Worm (Caenorhabditis elegans) whole organism, L4 larva: ENCODE results near the gene F47G3.1.

Experiments used
- D1046.2 ChIP-seq: fragments of 200-800 bp; sonication (Bioruptor generic); IDR thresholded peaks from 2 replicates; pipeline ENCODE4 v1.3.6; 2022; ENCODE audit warnings: missing genetic modification characterization, missing compliant biosample characterization
- F10B5.3 ChIP-seq: sonication (generic microtip); optimal IDR thresholded peaks from 2 replicates; lab custom pipeline; 2016; ENCODE audit warnings: mild to moderate bottlenecking, missing genetic modification characterization, missing compliant biosample characterization
- Y48G9A.11 ChIP-seq: fragments of 200-800 bp; sonication (Bioruptor generic); IDR thresholded peaks from 2 replicates; pipeline ENCODE4 v1.3.6; 2022; ENCODE audit warnings: missing genetic modification reagents, missing genetic modification characterization, missing compliant biosample characterization
- Y5F2A.4 ChIP-seq: fragments of 200-800 bp; sonication (Bioruptor generic); optimal IDR thresholded peaks from 2 replicates; lab custom pipeline; 2018; ENCODE audit warnings: mild to moderate bottlenecking, missing genetic modification characterization, missing compliant biosample characterization
- ZK337.2 ChIP-seq: fragments of 200-800 bp; sonication (Bioruptor generic); IDR thresholded peaks from 2 replicates; pipeline ENCODE4 v1.3.6; 2022; ENCODE audit warnings: missing genetic modification reagents, missing genetic modification characterization, missing compliant biosample characterization
- aly-2 ChIP-seq: sonication (generic microtip); optimal IDR thresholded peaks from 2 replicates; lab custom pipeline; 2018; ENCODE audit warnings: missing biosample characterization, missing genetic modification characterization
- ama-1 ChIP-seq: fragments of 150-350 bp; optimal IDR thresholded peaks from 2 replicates; lab custom pipeline; 2014; ENCODE audit warnings: inconsistent platforms, mixed read lengths
- arid-1 ChIP-seq: fragments of 200-800 bp; sonication (Bioruptor generic); conservative IDR thresholded peaks from 2 replicates; pipeline ENCODE4 v1.3.6; 2022; ENCODE audit warnings: missing genetic modification reagents, missing genetic modification characterization, missing compliant biosample characterization
- ceh-28 ChIP-seq: fragments of 150-350 bp; optimal IDR thresholded peaks from 2 replicates; lab custom pipeline; 2014; ENCODE audit warnings: missing biosample characterization, missing genetic modification reagents, missing genetic modification characterization
- ceh-82 ChIP-seq: sonication (generic microtip); optimal IDR thresholded peaks from 2 replicates; lab custom pipeline; 2017; ENCODE audit warnings: missing biosample characterization, missing genetic modification characterization
- ces-1 ChIP-seq: fragments of 150-350 bp; sonication (generic microtip); optimal IDR thresholded peaks from 4 replicates; lab custom pipeline; 2014; ENCODE audit warnings: missing biosample characterization, missing genetic modification reagents, missing genetic modification characterization
- cey-2 ChIP-seq: sonication (generic microtip); optimal IDR thresholded peaks from 3 replicates; lab custom pipeline; 2017; ENCODE audit warnings: missing genetic modification characterization, mild to moderate bottlenecking, missing compliant biosample characterization, antibody characterized with exemption, borderline replicate concordance; ENCODE audit not compliant: insufficient read depth
- ctbp-1 ChIP-seq: fragments of 200-800 bp; sonication (Bioruptor generic); IDR thresholded peaks from 2 replicates; pipeline ENCODE4 v1.3.6; 2022; ENCODE audit warnings: missing genetic modification reagents, missing genetic modification characterization, missing compliant biosample characterization
- daf-16 ChIP-seq, 3 experiments: sonication (generic microtip); optimal IDR thresholded peaks; 2 replicates each; lab custom pipeline; 2016 to 2017; ENCODE audit warnings: missing genetic modification characterization in 3 of 3, missing genetic modification reagents in 3 of 3, mild to moderate bottlenecking in 2 of 3, missing compliant biosample characterization in 2 of 3, missing biosample characterization in 1 of 3, moderate library complexity in 1 of 3
- daf-8 ChIP-seq: fragments of 200-800 bp; sonication (Bioruptor generic); IDR thresholded peaks from 2 replicates; pipeline ENCODE4 v1.3.6; 2022; ENCODE audit warnings: missing genetic modification characterization, missing compliant biosample characterization
- dmd-6 ChIP-seq: fragments of 200-800 bp; sonication (Bioruptor generic); IDR thresholded peaks from 2 replicates; pipeline ENCODE4 v1.3.6; 2022; ENCODE audit warnings: missing genetic modification reagents, missing genetic modification characterization, missing compliant biosample characterization
- dmd-8 ChIP-seq: fragments of 200-800 bp; sonication (Bioruptor generic); IDR thresholded peaks from 2 replicates; pipeline ENCODE4 v1.3.6; 2022; ENCODE audit warnings: missing genetic modification characterization, missing compliant biosample characterization
- dve-1 ChIP-seq: sonication (generic microtip); optimal IDR thresholded peaks from 2 replicates; lab custom pipeline; 2017; ENCODE audit warnings: antibody characterized with exemption, mild to moderate bottlenecking, missing genetic modification characterization, missing compliant biosample characterization; ENCODE audit not compliant: insufficient read depth
- fos-1 ChIP-seq: fragments of 150-350 bp; optimal IDR thresholded peaks from 2 replicates; lab custom pipeline; 2014; ENCODE audit warnings: missing biosample characterization, missing genetic modification characterization
- hlh-11 ChIP-seq: fragments of 200-800 bp; sonication (Bioruptor generic); optimal IDR thresholded peaks from 2 replicates; lab custom pipeline; 2018; ENCODE audit warnings: mild to moderate bottlenecking, missing genetic modification characterization, missing compliant biosample characterization
- hlh-30 ChIP-seq: sonication (generic microtip); optimal IDR thresholded peaks from 2 replicates; lab custom pipeline; 2017; ENCODE audit warnings: antibody characterized with exemption, mild to moderate bottlenecking, missing genetic modification characterization, missing compliant biosample characterization; ENCODE audit not compliant: insufficient read depth
- hmg-1.1 ChIP-seq: fragments of 200-800 bp; sonication (Bioruptor generic); IDR thresholded peaks from 2 replicates; pipeline ENCODE4 v1.3.6; 2022; ENCODE audit warnings: missing genetic modification reagents, missing genetic modification characterization, missing compliant biosample characterization
- lin-13 ChIP-seq: fragments of 150-350 bp; optimal IDR thresholded peaks from 2 replicates; lab custom pipeline; 2014; ENCODE audit warnings: missing biosample characterization, missing genetic modification reagents, missing genetic modification characterization
- lin-39 ChIP-seq: fragments of 150-350 bp; optimal IDR thresholded peaks from 2 replicates; lab custom pipeline; 2014; ENCODE audit warnings: missing biosample characterization, missing genetic modification reagents, missing genetic modification characterization
- lsy-2 ChIP-seq, 2 experiments: fragments of 150-350 bp in 1 of 2; sonication (generic microtip) in 1 of 2; optimal IDR thresholded peaks; 2 replicates each; lab custom pipeline; 2014 to 2017; ENCODE audit warnings: missing biosample characterization in 2 of 2, missing genetic modification characterization in 2 of 2
- madf-5 ChIP-seq, 2 experiments: fragments of 200-800 bp; sonication (Bioruptor generic); IDR thresholded peaks; 2 replicates each; pipeline ENCODE4 v1.3.6; 2022; ENCODE audit warnings: missing compliant biosample characterization in 2 of 2, missing genetic modification characterization in 2 of 2
- mdl-1 ChIP-seq, 2 experiments: fragments of 150-350 bp in 1 of 2; sonication (generic microtip) in 1 of 2; optimal IDR thresholded peaks; 2 replicates each; lab custom pipeline; 2014 to 2017; ENCODE audit warnings: missing biosample characterization in 2 of 2, missing genetic modification characterization in 2 of 2
- mdt-29 ChIP-seq: fragments of 200-800 bp; sonication (Bioruptor generic); IDR thresholded peaks from 2 replicates; pipeline ENCODE4 v1.3.6; 2022; ENCODE audit warnings: missing genetic modification reagents, missing genetic modification characterization, missing compliant biosample characterization
- mep-1 ChIP-seq: fragments of 150-350 bp; sonication (generic microtip); optimal IDR thresholded peaks from 3 replicates; lab custom pipeline; 2014; ENCODE audit warnings: missing biosample characterization, missing genetic modification characterization
- nhr-11 ChIP-seq: fragments of 150-350 bp; optimal IDR thresholded peaks from 2 replicates; lab custom pipeline; 2014; ENCODE audit warnings: missing biosample characterization, missing genetic modification characterization
- nhr-28 ChIP-seq: fragments of 150-350 bp; optimal IDR thresholded peaks from 2 replicates; lab custom pipeline; 2014; ENCODE audit warnings: missing biosample characterization, missing genetic modification characterization
- nhr-41 ChIP-seq: fragments of 200-800 bp; sonication (Bioruptor generic); IDR thresholded peaks from 2 replicates; pipeline ENCODE4 v1.3.6; 2022; ENCODE audit warnings: missing genetic modification reagents, missing genetic modification characterization, missing compliant biosample characterization
- nhr-48 ChIP-seq: sonication (generic microtip); optimal IDR thresholded peaks from 2 replicates; lab custom pipeline; 2016; ENCODE audit warnings: mild to moderate bottlenecking, missing genetic modification characterization, missing compliant biosample characterization
- nhr-6 ChIP-seq: fragments of 150-350 bp; optimal IDR thresholded peaks from 2 replicates; lab custom pipeline; 2014; ENCODE audit warnings: missing biosample characterization, missing genetic modification characterization
- nhr-77 ChIP-seq: fragments of 150-350 bp; optimal IDR thresholded peaks from 2 replicates; lab custom pipeline; 2014; ENCODE audit warnings: missing biosample characterization, missing genetic modification characterization
- pha-4 ChIP-seq, 2 experiments: fragments of 150-350 bp in 1 of 2; fragments of 200-800 bp in 1 of 2; sonication (Bioruptor generic) in 1 of 2; IDR thresholded peaks in 1 of 2; optimal IDR thresholded peaks in 1 of 2; 2 replicates each; pipeline versions ENCODE4 v1.3.6 to Lab custom; 2014 to 2022; ENCODE audit warnings: missing genetic modification characterization in 2 of 2, missing genetic modification reagents in 2 of 2, missing biosample characterization in 1 of 2, missing compliant biosample characterization in 1 of 2
- pqm-1 ChIP-seq: sonication (generic microtip); optimal IDR thresholded peaks from 2 replicates; lab custom pipeline; 2017; ENCODE audit warnings: missing biosample characterization, missing genetic modification characterization
- set-16 ChIP-seq: fragments of 200-800 bp; sonication (Bioruptor generic); IDR thresholded peaks from 2 replicates; pipeline ENCODE4 v1.3.6; 2022; ENCODE audit warnings: missing genetic modification reagents, missing genetic modification characterization, missing compliant biosample characterization
- skn-1 ChIP-seq: fragments of 150-350 bp; optimal IDR thresholded peaks from 2 replicates; lab custom pipeline; 2014; ENCODE audit warnings: missing biosample characterization, missing genetic modification characterization
- snpc-4 ChIP-seq: fragments of 150-350 bp; optimal IDR thresholded peaks from 2 replicates; lab custom pipeline; 2014; ENCODE audit warnings: missing biosample characterization, missing genetic modification characterization
- spr-3 ChIP-seq: fragments of 200-800 bp; sonication (Bioruptor generic); optimal IDR thresholded peaks from 2 replicates; lab custom pipeline; 2018; ENCODE audit warnings: mild to moderate bottlenecking, missing genetic modification characterization, missing compliant biosample characterization
- tra-1 ChIP-seq: fragments of 200-800 bp; sonication (Bioruptor generic); IDR thresholded peaks from 2 replicates; pipeline ENCODE4 v1.3.6; 2022; ENCODE audit warnings: missing genetic modification reagents, missing genetic modification characterization, missing compliant biosample characterization
- unc-130 ChIP-seq: sonication (generic microtip); optimal IDR thresholded peaks from 2 replicates; lab custom pipeline; 2016; ENCODE audit warnings: missing genetic modification reagents, missing genetic modification characterization, missing compliant biosample characterization
- zip-11 ChIP-seq: fragments of 200-800 bp; sonication (Bioruptor generic); IDR thresholded peaks from 2 replicates; pipeline ENCODE4 v1.3.6; 2022; ENCODE audit warnings: missing genetic modification characterization, missing compliant biosample characterization
- ztf-7 ChIP-seq: fragments of 150-350 bp; optimal IDR thresholded peaks from 2 replicates; lab custom pipeline; 2014; ENCODE audit warnings: missing biosample characterization, missing genetic modification characterization

The F47G3.1 gene

ce11 chrX:2435353-2435752, 49.8 kb downstream of the F47G3.1 start:
- no peak for TF ChIP-seq lsy-2 (tag; optimal IDR thresholded peaks at IDR 0.05; lab: Kevin White, UChicago)
- TF ChIP-seq nhr-48, result peak; percentile 29
- no peak for TF ChIP-seq skn-1 (tag; lab: Kevin White, UChicago)
- peak; percentile 19 for TF ChIP-seq lin-13
- TF ChIP-seq hmg-1.1 (GFP tag; lab: Robert Waterston, UW), result 0 out of 2 replicates have a peak, but pooled peaks have one; percentile 9
- TF ChIP-seq aly-2 (tag; lab: Kevin White, UChicago), result no peak
- TF ChIP-seq dmd-8 (GFP tag; lab: Robert Waterston, UW), result 0 out of 2 replicates have a peak, but pooled peaks have one; percentile 39
- TF ChIP-seq set-16, result peak; percentile 35; the same call in 1 of the 2 replicates
- no peak for TF ChIP-seq F10B5.3 (tag; lab: Kevin White, UChicago)
- peak; percentile 14 for TF ChIP-seq dve-1 (tag; lab: Kevin White, UChicago)
- TF ChIP-seq dmd-6 (GFP tag; lab: Robert Waterston, UW), result peak; percentile 60
- TF ChIP-seq hlh-11 (tag; lab: Kevin White, UChicago), result peak; percentile 35
- TF ChIP-seq, all 104 proteins: peak for 8

- no peak for TF ChIP-seq madf-5 (GFP tag; IDR thresholded peaks at IDR 0.05; lab: Robert Waterston, UW)
- no peak for TF ChIP-seq nhr-11
Measured at ce11 chrX:2438857-2439256, 53.3 kb downstream of the F47G3.1 start, which contains the start of gene gid-2. Gene gid-2, minus strand, starts transcription at chrX:2438957.

ce11 chrX:2439309-2439708, 53.8 kb downstream of the F47G3.1 start:
- TF ChIP-seq arid-1 (GFP tag; lab: Robert Waterston, UW), result no peak
- peak; percentile 41 for TF ChIP-seq hlh-30
- no peak for TF ChIP-seq madf-5 (GFP tag; IDR thresholded peaks at IDR 0.05; lab: Robert Waterston, UW)

- TF ChIP-seq ztf-7 (tag; lab: Kevin White, UChicago) (no peak), mdl-1 (tag; optimal IDR thresholded peaks at IDR 0.05; lab: Kevin White, UChicago) (no peak), daf-8 (GFP tag; lab: Robert Waterston, UW) (no peak), nhr-11 (no peak), unc-130 (GFP tag; lab: Kevin White, UChicago) (no peak), daf-16 (GFP tag; optimal IDR thresholded peaks at IDR 0.05; lab: Kevin White, UChicago) (no peak), daf-16 (tag; optimal IDR thresholded peaks at IDR 0.05; lab: Kevin White, UChicago) (peak; percentile 96), nhr-41 (GFP tag; lab: Robert Waterston, UW) (no peak), lin-39 (tag; lab: Kevin White, UChicago) (no peak), nhr-77 (tag; lab: Kevin White, UChicago) (peak; percentile 46), cey-2 (tag; lab: Kevin White, UChicago) (no peak), ces-1 (GFP tag; lab: Kevin White, UChicago) (no peak), spr-3 (no peak), nhr-6 (tag; lab: Kevin White, UChicago) (peak; percentile 4), ceh-28 (no peak), D1046.2 (GFP tag; lab: Robert Waterston, UW) (no peak), ceh-82 (no peak), hlh-11 (tag; lab: Kevin White, UChicago) (peak; percentile 74), tra-1 (GFP tag; lab: Robert Waterston, UW) (no peak), zip-11 (no peak), fos-1 (tag; lab: Kevin White, UChicago) (no peak), dmd-8 (GFP tag; lab: Robert Waterston, UW) (no peak), pqm-1 (tag; lab: Kevin White, UChicago) (peak; percentile 67), Y48G9A.11 (GFP tag; lab: Robert Waterston, UW) (no peak), nhr-28 (tag; lab: Kevin White, UChicago) (peak; percentile 64), ctbp-1 (no peak), lin-13 (no peak), snpc-4 (no peak), Y5F2A.4 (no peak), mep-1 (tag; lab: Kevin White, UChicago) (no peak), ZK337.2 (GFP tag; lab: Robert Waterston, UW) (no peak), pha-4 (GFP tag; IDR thresholded peaks at IDR 0.05; lab: Robert Waterston, UW) (no peak), pha-4 (tag; optimal IDR thresholded peaks at IDR 0.05; lab: Kevin White, UChicago) (no peak), dmd-6 (GFP tag; lab: Robert Waterston, UW) (peak; percentile 59), mdt-29 (GFP tag; lab: Robert Waterston, UW) (no peak), ama-1 (lab: Kevin White, UChicago) (no peak)
Measured at ce11 chrX:2439728-2440127, 54.2 kb downstream of the F47G3.1 start.
